Worm (Caenorhabditis elegans): ENCODE results near the gene pho-5.

The pho-5 gene

DNA sequence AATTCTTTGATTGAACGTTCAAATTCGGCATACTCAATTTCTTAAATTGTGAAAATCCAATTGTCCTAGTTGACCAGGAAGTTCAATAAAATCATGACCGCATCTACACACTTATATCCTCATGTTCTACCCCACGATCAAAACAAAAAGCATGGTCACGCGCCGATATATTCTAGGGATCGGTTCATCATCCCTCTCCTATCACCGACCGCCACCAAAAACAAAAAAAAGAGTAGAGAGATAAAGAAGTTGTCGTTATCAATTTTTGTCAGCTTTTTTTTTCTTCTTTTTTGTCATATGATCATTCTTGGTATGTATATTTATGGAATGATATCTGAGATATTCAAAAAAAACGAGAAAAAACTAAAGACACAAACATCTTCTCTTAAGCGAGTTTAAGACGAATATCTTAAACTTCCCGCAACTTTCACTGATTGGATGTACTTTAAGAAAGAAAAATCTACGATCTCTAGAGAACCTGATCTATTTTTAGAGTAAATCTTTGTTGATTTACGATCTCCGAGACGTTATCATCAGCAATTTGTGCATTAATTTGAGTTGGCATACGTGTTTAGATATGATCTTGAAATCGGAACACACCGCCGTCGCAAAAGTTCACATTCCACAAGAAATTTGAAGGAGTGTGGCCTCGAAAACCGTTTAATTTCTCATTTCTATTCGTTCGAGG lies 19.4 kb upstream of the pho-5 start:
- TF ChIP-seq hlh-11 (tag; optimal IDR thresholded peaks at IDR 0.05), result peak; percentile 85
- TF ChIP-seq hlh-30 (tag; optimal IDR thresholded peaks at IDR 0.05; ENCODE audit: insufficient read depth), result peak; percentile 77
- peak; percentile 48 for TF ChIP-seq mxl-3 (GFP tag; optimal IDR thresholded peaks at IDR 0.05)
- TF ChIP-seq ces-1 (GFP tag; optimal IDR thresholded peaks at IDR 0.05), result no peak
- TF ChIP-seq nhr-28 (tag; optimal IDR thresholded peaks at IDR 0.05), result peak; percentile 80
- peak in 1 of 2 experiments; percentile 16 for TF ChIP-seq lsy-2 (tag; optimal IDR thresholded peaks at IDR 0.05)
- no peak for TF ChIP-seq snpc-4 (tag; optimal IDR thresholded peaks at IDR 0.05)
- peak; percentile 17 for TF ChIP-seq dpl-1 (GFP tag; optimal IDR thresholded peaks at IDR 0.05)
- peak; percentile 44 for TF ChIP-seq dve-1 (tag; optimal IDR thresholded peaks at IDR 0.05; ENCODE audit: insufficient read depth)
- peak; percentile 84 for TF ChIP-seq nhr-48 (tag; optimal IDR thresholded peaks at IDR 0.05)
- TF ChIP-seq dmd-6 (GFP tag; IDR thresholded peaks at IDR 0.05), result peak; percentile 30; the same call in 1 of the 2 replicates
- TF ChIP-seq lin-29 (GFP tag; IDR thresholded peaks at IDR 0.05), result 0 out of 2 replicates have a peak, but pooled peaks have one; percentile 35
- no peak for TF ChIP-seq spr-1 (tag; optimal IDR thresholded peaks at IDR 0.05)
- TF ChIP-seq dmd-9 (GFP tag; IDR thresholded peaks at IDR 0.05), result no peak
- TF ChIP-seq unc-62 (GFP tag; optimal IDR thresholded peaks at IDR 0.05 in 1 of 2), result peak in 1 of 2 experiments; percentile 90
- no peak for TF ChIP-seq unc-62 (tag; optimal IDR thresholded peaks at IDR 0.05)
- peak; percentile 67 for TF ChIP-seq cey-2 (tag; optimal IDR thresholded peaks at IDR 0.05; ENCODE audit: borderline replicate concordance, insufficient read depth)
- TF ChIP-seq fkh-10 (GFP tag; optimal IDR thresholded peaks at IDR 0.05), result no peak

DNA sequence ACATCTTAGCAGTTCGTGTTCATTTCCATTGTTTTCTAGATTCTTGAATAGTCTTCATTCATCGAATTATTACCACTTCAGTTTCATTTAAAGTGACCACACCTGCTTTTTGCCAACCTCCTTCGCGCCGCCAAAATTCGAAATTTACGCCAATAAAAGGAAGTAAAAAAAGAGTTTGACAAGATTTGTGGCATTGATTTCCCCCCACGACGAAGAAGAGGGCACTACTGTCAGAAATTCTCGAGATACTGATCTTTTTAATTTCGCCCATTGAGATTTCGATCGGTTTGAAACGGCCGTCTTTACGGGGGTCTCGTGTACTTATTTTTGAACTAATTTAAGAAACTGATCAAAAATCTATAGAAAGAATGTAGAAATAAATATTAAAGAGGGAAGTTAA lies 16.0 kb upstream of the pho-5 start:
- TF ChIP-seq saeg-2 (GFP tag; IDR thresholded peaks at IDR 0.05), result no peak
- no peak for TF ChIP-seq lim-7 (GFP tag; IDR thresholded peaks at IDR 0.05)
- TF ChIP-seq nhr-11 (tag; optimal IDR thresholded peaks at IDR 0.05), result no peak
- TF ChIP-seq hif-1 (tag; optimal IDR thresholded peaks at IDR 0.05), result no peak
- TF ChIP-seq jun-1 (tag; optimal IDR thresholded peaks at IDR 0.05), result no peak
- TF ChIP-seq F26F4.8 (GFP tag; conservative IDR thresholded peaks at IDR 0.05), result no peak
- no peak for TF ChIP-seq nhr-48 (tag; optimal IDR thresholded peaks at IDR 0.05)
- TF ChIP-seq sdz-12 (GFP tag; optimal IDR thresholded peaks at IDR 0.05), result no peak
- no peak for TF ChIP-seq spr-3 (GFP tag; optimal IDR thresholded peaks at IDR 0.05)
- TF ChIP-seq lin-29 (GFP tag; IDR thresholded peaks at IDR 0.05), result no peak
- no peak for TF ChIP-seq tra-1 (GFP tag; IDR thresholded peaks at IDR 0.05)
- no peak for TF ChIP-seq zag-1 (tag; optimal IDR thresholded peaks at IDR 0.05)
- no peak for TF ChIP-seq lir-3 (tag; optimal IDR thresholded peaks at IDR 0.05)
- no peak for TF ChIP-seq lin-38 (GFP tag; IDR thresholded peaks at IDR 0.05)
- TF ChIP-seq daf-16 (GFP tag; optimal IDR thresholded peaks at IDR 0.05), result no peak
- no peak for TF ChIP-seq daf-16 (tag; optimal IDR thresholded peaks at IDR 0.05)
- TF ChIP-seq ctbp-1 (GFP tag; IDR thresholded peaks at IDR 0.05), result no peak
- no peak for TF ChIP-seq dve-1 (tag; optimal IDR thresholded peaks at IDR 0.05; ENCODE audit: insufficient read depth)
- no peak for TF ChIP-seq pha-4 (GFP tag; IDR thresholded peaks at IDR 0.05)
- no peak for TF ChIP-seq pha-4 (tag; optimal IDR thresholded peaks at IDR 0.05)

DNA sequence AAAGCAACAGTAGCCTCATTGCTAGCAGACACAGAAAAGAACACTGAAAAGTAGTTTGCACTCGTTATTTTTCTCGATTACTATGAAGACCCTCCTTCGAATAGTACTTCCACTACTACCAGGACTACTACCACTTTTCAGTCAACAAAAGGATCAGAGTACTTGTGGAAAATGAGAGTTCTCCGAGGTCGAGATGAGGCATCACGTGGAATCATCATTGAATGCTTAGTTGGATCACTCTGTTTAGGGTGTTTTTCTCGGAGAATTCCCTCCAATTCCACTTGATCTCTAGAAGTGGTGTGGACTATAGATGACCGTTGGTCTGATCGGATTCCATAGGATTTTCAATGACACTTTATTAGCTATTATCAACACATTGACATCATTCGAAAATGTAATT lies 15.1 kb upstream of the pho-5 start:
- TF ChIP-seq hlh-30 (tag; optimal IDR thresholded peaks at IDR 0.05; ENCODE audit: insufficient read depth), result peak; percentile 32
- peak; percentile 36 for TF ChIP-seq nhr-28 (tag; optimal IDR thresholded peaks at IDR 0.05)
- no peak for TF ChIP-seq mdl-1 (tag; optimal IDR thresholded peaks at IDR 0.05)

All from whole organism, L4 larva.